Fruit fly (Drosophila melanogaster) whole organism, prepupa: ENCODE results near the gene Pak.

Experiments used
- Blimp-1 ChIP-seq: fragments of 200-800 bp; sonication (Bioruptor generic); optimal IDR thresholded peaks from 3 replicates; lab custom pipeline; 2017; ENCODE audit warnings: missing biosample characterization, missing genetic modification characterization, mild to moderate bottlenecking, moderate library complexity, missing genetic modification reagents
- CG6276 ChIP-seq: fragments of 200-800 bp; sonication (Bioruptor generic); optimal IDR thresholded peaks from 2 replicates; lab custom pipeline; 2017; ENCODE audit warnings: missing biosample characterization, mild to moderate bottlenecking, missing genetic modification characterization

- no peak for TF ChIP-seq CG6276
- no peak for TF ChIP-seq Blimp-1 (GFP tag; lab: Kevin White, UChicago)
Measured at dm6 chr3R:6341668-6342067, 9.0 kb upstream of the Pak start, which contains the start of gene CG17917.
